Worm (Caenorhabditis elegans): ENCODE data around the gene C52G5.2.

DNA sequence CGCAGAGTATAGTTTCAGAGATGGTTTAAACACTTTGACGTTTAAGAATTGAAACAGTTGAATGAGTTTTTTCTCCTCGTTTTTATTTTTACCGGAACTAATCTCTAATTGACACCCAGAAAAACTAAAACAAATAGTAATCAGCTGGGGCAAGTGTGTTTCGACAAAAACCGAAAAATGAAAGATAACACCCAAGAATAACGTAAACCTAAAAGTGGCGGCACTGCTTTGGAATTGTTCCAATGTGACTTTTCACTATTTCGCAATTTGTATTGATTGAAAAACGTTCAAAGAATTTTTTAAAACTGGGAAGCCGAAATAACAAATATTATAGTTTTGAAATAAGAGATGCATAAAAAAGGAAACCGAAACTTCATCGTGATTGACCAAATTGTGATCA, 24.3 kb upstream of the C52G5.2 start:
- TF ChIP-seq M03D4.4 (tag; optimal IDR thresholded peaks at IDR 0.05): no peak
- no peak for TF ChIP-seq unc-62 (GFP tag; optimal IDR thresholded peaks at IDR 0.05)
- TF ChIP-seq unc-39 (tag; optimal IDR thresholded peaks at IDR 0.05): no peak
- TF ChIP-seq ztf-11 (tag; optimal IDR thresholded peaks at IDR 0.05): no peak
- TF ChIP-seq nhr-28 (tag; optimal IDR thresholded peaks at IDR 0.05): no peak
- TF ChIP-seq snpc-4 (tag; optimal IDR thresholded peaks at IDR 0.05): no peak
- TF ChIP-seq cnd-1 (tag; optimal IDR thresholded peaks at IDR 0.05): no peak
- TF ChIP-seq nhr-2 (tag; optimal IDR thresholded peaks at IDR 0.05): no peak
- TF ChIP-seq unc-120 (tag; optimal IDR thresholded peaks at IDR 0.05; ENCODE audit: poor library complexity, severe bottlenecking): no peak
- TF ChIP-seq mab-5 (tag; optimal IDR thresholded peaks at IDR 0.05): no peak
- no peak for TF ChIP-seq sptf-1 (tag; optimal IDR thresholded peaks at IDR 0.05)
- TF ChIP-seq lsy-2 (tag; optimal IDR thresholded peaks at IDR 0.05): no peak

All from whole organism, mixed stage, embryonic.